Worm (Caenorhabditis elegans): Measurements from ENCODE around the gene Y57G7A.3.

ce11 chrII:1322283-1323173 is 36.9 kb downstream of the Y57G7A.3 start:
- TF ChIP-seq snpc-4 (GFP tag; optimal IDR thresholded peaks at IDR 0.05) = no peak
- TF ChIP-seq snpc-4 (tag; optimal IDR thresholded peaks at IDR 0.05) = no peak
- TF ChIP-seq mxl-1 (tag; optimal IDR thresholded peaks at IDR 0.05) = no peak
- TF ChIP-seq mcd-1 (GFP tag; IDR thresholded peaks at IDR 0.05) = peak; percentile 10; the same call in 1 of the 2 replicates
- TF ChIP-seq hlh-12 (tag; optimal IDR thresholded peaks at IDR 0.05) = no peak
- TF ChIP-seq ets-4 (GFP tag; optimal IDR thresholded peaks at IDR 0.05) = no peak
- TF ChIP-seq xnd-1 (tag; optimal IDR thresholded peaks at IDR 0.05) = no peak
- no peak for TF ChIP-seq ama-1 (optimal IDR thresholded peaks at IDR 0.05)
- peak; percentile 29 to 66 for TF ChIP-seq ama-1 (GFP tag; optimal IDR thresholded peaks at IDR 0.05)
- TF ChIP-seq egl-44 (GFP tag; IDR thresholded peaks at IDR 0.05) = peak; percentile 8; the same call in 1 of the 2 replicates
- TF ChIP-seq pbrm-1 (GFP tag; IDR thresholded peaks at IDR 0.05) = peak; percentile 16; the same call in 1 of the 2 replicates
- no peak for TF ChIP-seq K12H6.12 (tag; optimal IDR thresholded peaks at IDR 0.05)
- no peak for TF ChIP-seq rpc-1 (optimal IDR thresholded peaks at IDR 0.05)
- TF ChIP-seq rpc-1 (tag; optimal IDR thresholded peaks at IDR 0.05) = no peak
